Worm (Caenorhabditis elegans) whole organism, L4/young adult: Measurements from ENCODE around the gene gcsh-1.
A peak's percentile ranks its signal among the peaks of the same experiment; 100 is the strongest.

Experiments used
- W03F9.2 ChIP-seq: fragments of 150-350 bp; optimal IDR thresholded peaks from 2 replicates; lab custom pipeline; 2014; ENCODE audit warnings: missing biosample characterization, missing genetic modification characterization
- dao-5 ChIP-seq: sonication (generic microtip); optimal IDR thresholded peaks from 2 replicates; lab custom pipeline; 2016; ENCODE audit warnings: missing genotype, missing genetic modification characterization, moderate library complexity, missing compliant biosample characterization
- him-1 ChIP-seq: sonication (generic microtip); optimal IDR thresholded peaks from 2 replicates; lab custom pipeline; 2016; ENCODE audit warnings: missing genotype, missing genetic modification reagents, missing genetic modification characterization, missing compliant biosample characterization

gcsh-1 gene

ce11 chrX:14515028-14515427, at the start of gene gcsh-1:
Gene gcsh-1, minus strand, starts transcription at chrX:14515073.
- TF ChIP-seq W03F9.2, result no peak
- no peak for TF ChIP-seq dao-5 (tag; lab: Kevin White, UChicago)
- no peak for TF ChIP-seq him-1 (tag; lab: Kevin White, UChicago)

- no peak for TF ChIP-seq dao-5 (tag; lab: Kevin White, UChicago)
- no peak for TF ChIP-seq W03F9.2
These were observed 48.9 kb upstream of the gcsh-1 start for ce11 chrX:14563818-14564217.

- no peak for TF ChIP-seq W03F9.2
- TF ChIP-seq him-1 (tag; lab: Kevin White, UChicago), result no peak
- TF ChIP-seq dao-5 (tag; lab: Kevin White, UChicago), result no peak
These were observed 47.6 kb upstream of the gcsh-1 start for ce11 chrX:14562286-14563086.

- TF ChIP-seq him-1 (tag; lab: Kevin White, UChicago), result no peak
These were observed 46.6 kb upstream of the gcsh-1 start for ce11 chrX:14561416-14561973.

- no peak for TF ChIP-seq dao-5 (tag; lab: Kevin White, UChicago)
- peak; percentile 78 for TF ChIP-seq W03F9.2
- peak; percentile 61 for TF ChIP-seq him-1 (tag; lab: Kevin White, UChicago)
These were observed 45.4 kb upstream of the gcsh-1 start for ce11 chrX:14560297-14560680.

- TF ChIP-seq him-1 (tag; lab: Kevin White, UChicago), result no peak
- TF ChIP-seq W03F9.2, result no peak
- no peak for TF ChIP-seq dao-5 (tag; lab: Kevin White, UChicago)
These were observed 44.8 kb upstream of the gcsh-1 start for ce11 chrX:14559519-14560296.

- TF ChIP-seq dao-5 (tag; lab: Kevin White, UChicago) (no peak), W03F9.2 (no peak), him-1 (tag; lab: Kevin White, UChicago) (no peak)
These were observed 44.2 kb upstream of the gcsh-1 start for ce11 chrX:14559084-14559483.

- TF ChIP-seq dao-5 (tag; lab: Kevin White, UChicago), result no peak
- TF ChIP-seq him-1 (tag; lab: Kevin White, UChicago), result no peak
- no peak for TF ChIP-seq W03F9.2
These were observed 43.2 kb upstream of the gcsh-1 start, which contains the start of gene nhr-3 for ce11 chrX:14557936-14558554. Gene nhr-3, plus strand, starts transcription at chrX:14558504.

ce11 chrX:14557352-14557935, 42.6 kb upstream of the gcsh-1 start:
- TF ChIP-seq him-1 (tag; lab: Kevin White, UChicago) (no peak), dao-5 (tag; lab: Kevin White, UChicago) (no peak), W03F9.2 (no peak)

- no peak for TF ChIP-seq W03F9.2
- no peak for TF ChIP-seq him-1 (tag; lab: Kevin White, UChicago)
- no peak for TF ChIP-seq dao-5 (tag; lab: Kevin White, UChicago)
These were observed 41.5 kb upstream of the gcsh-1 start for ce11 chrX:14556403-14556802.

ce11 chrX:14549709-14550199, 34.9 kb upstream of the gcsh-1 start, which contains the start of gene ram-5:
Gene ram-5, plus strand, starts transcription at chrX:14550149.
- TF ChIP-seq dao-5 (tag; lab: Kevin White, UChicago), result no peak

ce11 chrX:14545543-14545942, 30.7 kb upstream of the gcsh-1 start, which contains the start of gene enri-2:
Gene enri-2, plus strand, starts transcription at chrX:14545843.
- no peak for TF ChIP-seq dao-5 (tag; lab: Kevin White, UChicago)
- TF ChIP-seq him-1 (tag; lab: Kevin White, UChicago), result no peak
- no peak for TF ChIP-seq W03F9.2

- TF ChIP-seq dao-5 (tag; lab: Kevin White, UChicago) (no peak), W03F9.2 (no peak), him-1 (tag; lab: Kevin White, UChicago) (no peak)
These were observed 28.4 kb upstream of the gcsh-1 start, which contains the start of gene T24C2.3 for ce11 chrX:14543224-14543623. Gene T24C2.3, plus strand, starts transcription at chrX:14543524.
